Fruit fly (Drosophila melanogaster) whole organism, larva: ENCODE results near the gene ksh.
A peak's percentile ranks its signal among the peaks of the same experiment; 100 is the strongest.

Experiments
- noc ChIP-seq: fragments of 200-800 bp; sonication (Bioruptor generic); optimal IDR thresholded peaks from 3 replicates; lab custom pipeline; 2019; ENCODE audit warnings: missing biosample characterization, mild to moderate bottlenecking, missing genetic modification characterization, moderate library complexity

ksh gene

DNA sequence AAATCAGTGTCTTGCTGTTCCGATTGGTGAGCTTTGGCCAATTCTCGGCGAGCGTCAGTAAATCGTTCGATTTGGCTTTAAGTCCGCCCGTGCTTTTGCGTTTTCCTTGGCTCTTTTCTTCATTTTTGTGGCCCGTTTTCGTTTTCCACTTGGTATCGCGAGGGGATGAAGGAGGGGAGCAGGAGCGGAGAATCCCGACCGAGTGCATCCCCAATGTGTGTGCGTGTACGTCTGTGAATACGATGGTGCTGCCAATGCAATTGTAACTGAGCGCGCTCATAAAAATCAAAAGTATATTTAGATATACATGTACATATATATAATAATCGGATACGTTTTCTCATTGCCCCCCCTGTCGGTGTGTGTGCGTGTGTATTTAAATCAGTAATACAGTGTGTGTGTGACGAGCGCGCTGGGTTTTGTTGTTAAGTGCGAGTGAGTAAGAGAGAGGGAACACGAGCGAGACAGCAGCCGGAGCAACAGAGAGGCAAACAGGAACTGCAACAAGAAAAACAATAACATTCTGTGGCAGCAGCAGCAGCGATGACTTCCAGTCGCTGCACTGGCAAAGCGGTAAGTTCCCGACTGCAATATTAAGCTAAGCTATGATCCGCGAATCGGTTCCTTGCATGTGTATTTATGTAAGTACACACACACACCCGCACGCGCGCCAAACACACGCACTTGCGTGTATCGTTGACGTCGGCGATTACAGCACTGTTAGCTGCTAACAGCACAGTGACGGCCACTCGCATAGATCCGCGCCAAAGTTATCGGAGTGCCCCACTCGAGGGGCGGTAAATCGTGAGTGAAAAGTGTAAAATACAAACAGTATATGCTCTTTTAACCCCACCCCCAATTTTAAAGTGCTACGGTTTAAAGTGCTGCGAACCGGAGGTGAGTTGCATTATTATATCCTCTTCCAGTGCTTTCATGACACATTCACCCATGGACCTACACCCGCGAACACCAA lies 1.1 kb upstream of the ksh start:
- peak; percentile 36 for TF ChIP-seq noc (tag; lab: Kevin White, UChicago)

DNA sequence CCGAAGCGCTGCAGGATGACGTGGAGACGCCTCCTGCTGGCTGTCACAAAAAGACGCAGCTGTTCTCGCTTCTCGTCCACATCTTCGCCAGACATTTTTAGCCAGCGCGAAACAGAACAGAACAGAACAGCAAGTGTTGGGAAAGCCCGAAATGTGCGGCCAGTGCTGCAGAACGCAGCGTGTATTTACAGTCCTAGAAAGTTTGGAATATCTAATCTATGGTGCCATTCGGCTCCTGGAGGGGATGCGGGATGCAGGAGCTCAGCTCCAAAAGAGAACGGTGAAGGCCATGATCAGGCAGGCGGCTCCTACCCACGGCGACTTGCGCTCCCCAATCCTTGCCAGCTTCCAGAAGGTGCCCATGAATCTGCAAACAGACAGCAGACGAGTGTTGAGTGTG lies 507 bp downstream of the ksh start, which contains the start of gene CG12204:
TSS of gene CG12204 (minus strand) at position 117 of the 400 bp plus-strand sequence.
- no peak for TF ChIP-seq noc (tag; lab: Kevin White, UChicago)

DNA sequence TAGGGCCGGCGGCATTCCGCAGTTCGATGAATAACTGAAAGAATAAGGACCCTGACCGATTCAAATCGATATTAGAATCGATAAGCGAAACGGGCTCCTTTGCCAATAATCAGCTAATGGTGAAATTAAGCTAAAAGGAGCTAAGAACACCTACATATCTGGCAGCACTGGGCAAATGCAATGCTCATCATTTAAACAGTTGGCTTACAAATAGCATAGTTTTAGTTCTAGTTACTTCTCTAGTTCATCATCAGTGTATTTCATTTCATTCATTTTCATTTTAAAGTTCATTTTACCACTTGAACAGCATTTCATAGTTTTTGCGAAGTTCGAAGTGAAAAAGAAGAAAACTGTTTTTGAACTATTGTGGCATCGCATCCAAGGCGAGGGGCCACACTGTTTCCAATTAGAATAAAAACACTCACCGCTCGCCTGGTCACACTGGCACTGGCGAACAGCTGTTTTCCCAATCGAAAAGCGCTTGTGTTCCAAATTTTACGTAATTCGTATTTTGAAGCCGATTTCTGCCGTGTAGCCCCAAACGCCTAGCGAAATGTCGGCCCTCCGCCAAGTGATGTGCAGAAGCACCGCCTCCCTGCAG lies 2.7 kb downstream of the ksh start, which contains the start of the genes pcm and ND-18:
TSS of gene pcm (minus strand) at position 28 of the 601 bp plus-strand sequence.
TSS of gene ND-18 (plus strand) at position 438 of the 601 bp plus-strand sequence.
- TF ChIP-seq noc (tag; lab: Kevin White, UChicago): no peak

DNA sequence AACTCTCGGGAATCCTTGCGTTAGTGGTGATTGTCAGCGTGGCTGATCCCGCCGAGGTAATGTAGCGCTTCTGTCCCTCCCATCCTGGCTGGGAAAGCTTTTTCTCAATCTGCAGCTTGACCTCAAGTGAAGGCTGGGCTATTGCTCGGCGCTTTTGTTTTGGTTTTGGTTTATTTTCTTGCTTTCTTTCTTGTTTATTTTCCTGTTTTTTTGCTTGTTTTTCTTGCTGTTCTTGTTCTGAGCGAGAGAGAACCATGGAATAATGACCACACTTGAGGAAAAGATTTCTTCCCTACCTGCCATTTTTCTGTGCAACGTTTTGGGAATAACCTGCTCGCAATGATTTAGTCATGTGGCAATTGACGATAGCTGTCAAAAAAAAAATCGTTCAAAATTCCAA lies 9.7 kb downstream of the ksh start:
- TF ChIP-seq noc (tag; lab: Kevin White, UChicago): no peak

DNA sequence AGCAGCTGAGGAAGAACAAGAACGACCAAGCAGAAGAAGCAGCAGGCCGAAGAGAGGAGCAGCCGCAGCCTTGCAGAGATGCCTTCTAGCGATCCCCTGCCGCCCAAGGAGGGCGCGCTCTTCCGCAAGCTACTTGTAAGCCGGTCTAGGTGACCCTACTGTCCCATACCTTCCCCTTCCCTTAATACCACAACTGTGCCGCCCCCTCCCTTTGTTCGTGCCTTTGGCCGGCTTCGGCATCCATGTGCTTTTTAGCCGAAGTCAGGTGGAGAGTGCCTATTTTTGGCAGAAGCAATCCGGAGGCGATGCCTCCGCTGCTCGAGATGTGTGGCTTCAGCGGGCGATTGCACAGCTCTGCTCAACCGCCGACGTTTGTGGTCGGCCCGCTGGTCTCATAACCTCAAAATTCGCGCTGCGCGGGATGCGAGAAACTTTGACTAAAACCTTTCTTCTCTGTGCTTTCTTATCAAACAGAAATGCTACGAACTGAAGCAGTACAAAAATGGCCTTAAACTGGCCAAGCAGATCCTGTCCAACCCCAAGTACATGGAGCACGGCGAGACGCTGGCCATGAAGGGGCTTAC lies 14.2 kb downstream of the ksh start:
- no peak for TF ChIP-seq noc (tag; lab: Kevin White, UChicago)

DNA sequence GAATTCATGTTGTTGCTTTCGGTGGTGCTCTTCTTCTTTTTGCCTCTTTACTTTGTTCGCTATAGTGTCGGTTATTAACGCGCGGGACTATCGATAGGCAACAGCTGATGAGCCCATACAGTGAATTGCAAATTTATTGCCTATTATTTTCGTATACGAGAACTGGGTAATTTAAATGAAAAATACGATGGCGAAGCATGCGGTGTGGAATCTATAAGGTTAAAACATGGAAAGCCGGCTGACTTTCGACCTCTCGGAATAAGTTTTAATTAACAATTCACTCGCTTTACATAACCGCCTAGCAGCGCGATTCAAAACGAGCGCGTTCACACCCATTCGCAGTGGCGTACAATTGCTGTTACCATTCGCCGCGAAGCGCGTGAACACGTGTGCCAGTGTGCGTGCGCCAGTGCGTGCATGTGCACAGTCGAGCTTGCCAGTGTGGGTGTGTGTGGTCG lies 14.9 kb downstream of the ksh start, which contains the start of the genes Naa15-16 and mRpS14:
TSS of gene Naa15-16 (plus strand) at position 116 of the 458 bp plus-strand sequence.
TSS of gene mRpS14 (minus strand) at position 370 of the 458 bp plus-strand sequence.
- no peak for TF ChIP-seq noc (tag; lab: Kevin White, UChicago)

DNA sequence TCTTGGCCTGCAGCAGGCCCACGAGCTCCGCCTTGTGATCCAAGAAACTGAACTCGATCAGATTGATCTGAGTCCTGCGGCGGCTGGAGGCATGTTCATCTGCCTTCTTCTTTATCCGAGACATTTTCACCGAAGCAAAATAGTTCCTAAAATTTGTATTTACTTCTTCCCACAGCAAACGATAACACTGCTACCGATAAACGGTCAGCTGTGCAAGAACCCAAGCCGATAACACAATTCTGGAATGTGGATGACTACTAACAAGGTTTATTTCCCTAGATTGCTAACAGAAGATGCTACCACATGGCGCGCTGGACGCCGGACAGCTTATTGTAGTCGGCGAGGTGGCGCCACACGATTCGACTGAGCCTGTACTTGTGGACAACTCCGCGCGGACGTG lies 15.7 kb downstream of the ksh start, which contains the start of gene CG32533:
TSS of gene CG32533 (minus strand) at position 278 of the 400 bp plus-strand sequence.
- TF ChIP-seq noc (tag; lab: Kevin White, UChicago): no peak

DNA sequence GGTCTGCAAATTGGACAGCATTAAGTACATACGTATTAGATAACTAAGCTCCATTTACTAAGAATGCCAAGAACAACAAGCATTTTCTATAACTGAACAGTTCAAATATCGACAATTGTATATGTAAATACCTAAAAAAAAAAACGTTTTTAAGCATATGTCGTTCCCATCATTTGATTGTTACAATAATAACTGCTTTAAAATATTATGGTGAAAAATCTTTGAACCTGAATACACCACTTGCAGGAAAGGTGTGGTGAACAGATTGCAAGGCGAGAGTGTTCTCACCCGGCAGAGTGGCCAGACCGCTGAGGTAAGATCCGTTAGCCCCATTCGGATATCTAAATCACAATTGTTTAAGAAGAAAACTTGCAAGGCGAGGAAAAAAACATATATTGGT lies 20.0 kb downstream of the ksh start, which contains the start of gene narya:
TSS of gene narya (plus strand) at position 301 of the 400 bp plus-strand sequence.
- TF ChIP-seq noc (tag; lab: Kevin White, UChicago): no peak

DNA sequence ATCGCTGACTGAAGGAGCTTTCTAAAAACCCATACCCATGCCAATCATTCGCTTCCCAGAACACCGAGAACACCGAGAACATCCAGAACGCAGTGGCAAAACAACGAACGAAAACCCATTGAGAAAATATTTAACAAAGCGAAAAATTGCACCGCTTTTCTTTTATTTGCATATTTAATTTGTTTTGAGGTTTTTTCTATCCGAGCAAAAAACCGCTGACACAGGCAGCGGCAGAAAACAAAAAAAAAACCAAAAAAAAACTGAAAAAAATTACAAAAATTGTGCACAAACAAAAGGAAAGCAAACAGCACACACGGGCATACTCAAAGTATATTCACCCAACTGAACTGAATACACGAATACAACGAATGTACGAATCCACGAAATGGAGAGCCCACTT lies 33.2 kb downstream of the ksh start:
- no peak for TF ChIP-seq noc (tag; lab: Kevin White, UChicago)

DNA sequence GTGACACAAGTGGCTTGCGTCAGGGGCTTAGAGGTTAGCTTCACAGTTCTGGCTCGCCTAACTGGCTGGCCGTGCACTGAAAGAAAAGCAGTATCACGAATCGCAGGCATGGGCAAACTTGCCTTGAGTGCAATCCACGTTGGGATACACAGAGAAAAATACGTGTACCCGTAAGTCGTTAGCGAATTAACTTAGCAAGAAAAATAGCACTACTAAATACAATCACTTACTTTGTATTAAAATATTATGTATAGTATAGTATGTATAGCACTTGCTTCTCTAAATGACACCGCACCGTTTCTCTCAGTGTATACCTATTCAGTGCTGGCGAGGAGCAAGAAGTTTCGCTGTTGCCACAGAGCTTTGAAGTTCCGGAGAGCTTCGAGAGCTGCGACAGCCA lies 41.7 kb downstream of the ksh start:
- no peak for TF ChIP-seq noc (tag; lab: Kevin White, UChicago)

DNA sequence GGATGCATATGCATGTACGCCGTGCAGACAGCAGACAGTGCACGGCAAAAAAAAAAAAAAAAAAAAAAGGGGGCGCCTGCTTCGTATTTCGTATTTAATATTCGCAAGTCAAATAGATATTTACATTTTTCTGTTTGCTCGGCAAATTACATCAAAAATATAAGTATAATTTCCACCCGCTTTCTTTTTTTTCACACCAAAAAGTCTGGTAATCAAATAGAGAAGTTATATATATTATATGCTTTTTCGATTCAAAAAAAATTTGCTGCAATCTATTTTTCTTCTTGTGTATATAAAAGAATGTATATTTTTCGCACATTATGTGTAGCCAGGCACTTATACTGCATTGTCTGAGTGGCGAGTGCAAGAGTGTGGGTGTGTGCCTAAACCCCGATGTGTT lies 46.5 kb downstream of the ksh start:
- TF ChIP-seq noc (tag; lab: Kevin White, UChicago): no peak
